Fruit fly (Drosophila melanogaster): ENCODE data around the gene dsh.

Gene dsh

dm6 chrX:11340719-11341322, 14.9 kb upstream of the dsh start (continued):
- no peak for TF ChIP-seq E2f2 (GFP tag; IDR thresholded peaks at IDR 0.05)
- no peak for TF ChIP-seq Max (GFP tag; optimal IDR thresholded peaks at IDR 0.05)
- TF ChIP-seq ken (GFP tag; IDR thresholded peaks at IDR 0.05), result no peak
- no peak for TF ChIP-seq yki (optimal IDR thresholded peaks at IDR 0.05)
- no peak for TF ChIP-seq cad (GFP tag; optimal IDR thresholded peaks at IDR 0.05)
- TF ChIP-seq Dbx (GFP tag; IDR thresholded peaks at IDR 0.05), result no peak
- TF ChIP-seq sima (GFP tag; optimal IDR thresholded peaks at IDR 0.05), result no peak
- TF ChIP-seq Bgb (GFP tag; IDR thresholded peaks at IDR 0.05; ENCODE audit: partially characterized antibody), result no peak
- TF ChIP-seq CrebB (tag; optimal IDR thresholded peaks at IDR 0.05), result no peak
- no peak for TF ChIP-seq B-H1 (GFP tag; IDR thresholded peaks at IDR 0.05)
- no peak for TF ChIP-seq CG4730 (GFP tag; IDR thresholded peaks at IDR 0.05)
- no peak for TF ChIP-seq jigr1 (GFP tag; IDR thresholded peaks at IDR 0.05)
- no peak for TF ChIP-seq CG14014 (GFP tag; IDR thresholded peaks at IDR 0.05)
- TF ChIP-seq klu (GFP tag; IDR thresholded peaks at IDR 0.05), result no peak
- TF ChIP-seq CG33557 (GFP tag; optimal IDR thresholded peaks at IDR 0.05), result no peak
- peak; percentile 1 for TF ChIP-seq CG3281 (GFP tag; optimal IDR thresholded peaks at IDR 0.05)
- no peak for TF ChIP-seq Pdp1 (GFP tag; optimal IDR thresholded peaks at IDR 0.05)
- no peak for TF ChIP-seq CG15696 (tag; optimal IDR thresholded peaks at IDR 0.05)
- TF ChIP-seq Six4 (GFP tag; optimal IDR thresholded peaks at IDR 0.05), result peak; percentile 34
- TF ChIP-seq Camta (GFP tag; optimal IDR thresholded peaks at IDR 0.05), result no peak
- TF ChIP-seq CG2889 (GFP tag; IDR thresholded peaks at IDR 0.05), result no peak
- no peak for TF ChIP-seq Myb (GFP tag; optimal IDR thresholded peaks at IDR 0.05)
- TF ChIP-seq PHDP (tag; optimal IDR thresholded peaks at IDR 0.05), result peak; percentile 9
- peak; percentile 32 for TF ChIP-seq lab (GFP tag; optimal IDR thresholded peaks at IDR 0.05)
- no peak for TF ChIP-seq MTF-1 (GFP tag; optimal IDR thresholded peaks at IDR 0.05; ENCODE audit: borderline replicate concordance)
- no peak for TF ChIP-seq jumu (GFP tag; optimal IDR thresholded peaks at IDR 0.05)
- TF ChIP-seq CG6765 (GFP tag; optimal IDR thresholded peaks at IDR 0.05), result no peak
- TF ChIP-seq CG12659 (GFP tag; optimal IDR thresholded peaks at IDR 0.05), result peak; percentile 7
- no peak for TF ChIP-seq Deaf1 (tag; optimal IDR thresholded peaks at IDR 0.05)
- peak; percentile 53; the same call in 1 of the 3 replicates for TF ChIP-seq ci (GFP tag; IDR thresholded peaks at IDR 0.05)
- no peak for TF ChIP-seq Fer2 (tag; optimal IDR thresholded peaks at IDR 0.05)
- TF ChIP-seq CG17912 (GFP tag; optimal IDR thresholded peaks at IDR 0.05), result no peak
- no peak for TF ChIP-seq Lpt (GFP tag; optimal IDR thresholded peaks at IDR 0.05)
- no peak for TF ChIP-seq run (tag; optimal IDR thresholded peaks at IDR 0.05)
- 0 out of 2 replicates have a peak, but pooled peaks have one; percentile 10 for TF ChIP-seq sens-2 (GFP tag; IDR thresholded peaks at IDR 0.05)
- no peak for TF ChIP-seq nerfin-1 (tag; optimal IDR thresholded peaks at IDR 0.05)

dm6 chrX:11342168-11342567, 13.5 kb upstream of the dsh start:
- peak; percentile 48 for TF ChIP-seq row (GFP tag; IDR thresholded peaks at IDR 0.05)
- TF ChIP-seq Drgx (GFP tag; IDR thresholded peaks at IDR 0.05), result 0 out of 2 replicates have a peak, but pooled peaks have one; percentile 14
- no peak for TF ChIP-seq BEAF-32 (GFP tag; optimal IDR thresholded peaks at IDR 0.05)
- peak in 1 of 2 experiments; percentile 14 for TF ChIP-seq Pdp1 (GFP tag; optimal IDR thresholded peaks at IDR 0.05)
- 0 out of 4 replicates have a peak, but pooled peaks have one; percentile 9 for TF ChIP-seq chinmo (GFP tag; IDR thresholded peaks at IDR 0.05; ENCODE audit: partially characterized antibody)
- TF ChIP-seq dysf (GFP tag; IDR thresholded peaks at IDR 0.05), result peak; percentile 27; the same call in 1 of the 3 replicates
- TF ChIP-seq tgo (GFP tag; IDR thresholded peaks at IDR 0.05), result 0 out of 3 replicates have a peak, but pooled peaks have one; percentile 13
- 0 out of 2 replicates have a peak, but pooled peaks have one; percentile 5 for TF ChIP-seq CG32532 (GFP tag; IDR thresholded peaks at IDR 0.05)
- no peak for TF ChIP-seq CG11398 (GFP tag; optimal IDR thresholded peaks at IDR 0.05)
- TF ChIP-seq Hr51 (GFP tag; optimal IDR thresholded peaks at IDR 0.05), result no peak
- TF ChIP-seq grau (tag; optimal IDR thresholded peaks at IDR 0.05), result peak; percentile 72
- no peak for TF ChIP-seq CG17361 (GFP tag; IDR thresholded peaks at IDR 0.05)
- TF ChIP-seq CG12769 (tag; optimal IDR thresholded peaks at IDR 0.05), result peak; percentile 20
- peak; percentile 77 for TF ChIP-seq crol (GFP tag; IDR thresholded peaks at IDR 0.05)

Data from whole organism, embryonic.